Fruit fly (Drosophila melanogaster): ENCODE measurements around the gene Eig71Eh.

Eig71Eh gene

dm6 chr3L:15655910-15656309 is 3.3 kb downstream of the Eig71Eh start, which contains the start of gene Eig71Ee:
Gene Eig71Ee (minus strand): TSS chr3L:15656010.
- no peak for TF ChIP-seq CG33017 (tag; optimal IDR thresholded peaks at IDR 0.05)
- TF ChIP-seq tj (GFP tag; optimal IDR thresholded peaks at IDR 0.05) = no peak
- no peak for TF ChIP-seq ovo (GFP tag; optimal IDR thresholded peaks at IDR 0.05)
- no peak for TF ChIP-seq CG12768 (GFP tag; optimal IDR thresholded peaks at IDR 0.05)
- TF ChIP-seq bab1 (GFP tag; optimal IDR thresholded peaks at IDR 0.05) = no peak
- TF ChIP-seq CG11617 (GFP tag; optimal IDR thresholded peaks at IDR 0.05) = no peak
- TF ChIP-seq CG1620 (GFP tag; optimal IDR thresholded peaks at IDR 0.05) = no peak
- TF ChIP-seq CG5204 (GFP tag; optimal IDR thresholded peaks at IDR 0.05) = no peak
- no peak for TF ChIP-seq cic (GFP tag; optimal IDR thresholded peaks at IDR 0.05)
- no peak for TF ChIP-seq CG14711 (tag; optimal IDR thresholded peaks at IDR 0.05)
- TF ChIP-seq Clk (GFP tag; optimal IDR thresholded peaks at IDR 0.05) = no peak
- TF ChIP-seq toe (GFP tag; optimal IDR thresholded peaks at IDR 0.05) = no peak
- no peak for TF ChIP-seq kay (GFP tag; ENCODE audit: borderline replicate concordance)
- TF ChIP-seq Mnt (GFP tag; optimal IDR thresholded peaks at IDR 0.05) = no peak
- TF ChIP-seq cnc (optimal IDR thresholded peaks at IDR 0.05) = no peak
- TF ChIP-seq CG7101 (tag; optimal IDR thresholded peaks at IDR 0.05) = no peak
- TF ChIP-seq Crg-1 (GFP tag; optimal IDR thresholded peaks at IDR 0.05) = no peak
- TF ChIP-seq Hr96 (GFP tag; optimal IDR thresholded peaks at IDR 0.05) = no peak
- no peak for TF ChIP-seq pad (GFP tag; optimal IDR thresholded peaks at IDR 0.05)
- TF ChIP-seq CG7045 (GFP tag; optimal IDR thresholded peaks at IDR 0.05) = no peak

dm6 chr3L:15652154-15652553 is 7.1 kb downstream of the Eig71Eh start, which contains the start of the genes Eig71Ec and Eig71Ed:
Gene Eig71Ec (minus strand): TSS chr3L:15652254.
Gene Eig71Ed (plus strand): TSS chr3L:15652537.
- TF ChIP-seq pad (GFP tag; optimal IDR thresholded peaks at IDR 0.05) (no peak), CG7045 (GFP tag; optimal IDR thresholded peaks at IDR 0.05) (no peak), CG7101 (tag; optimal IDR thresholded peaks at IDR 0.05) (no peak), CG11617 (GFP tag; optimal IDR thresholded peaks at IDR 0.05) (no peak), Crg-1 (GFP tag; optimal IDR thresholded peaks at IDR 0.05) (no peak), CG33017 (tag; optimal IDR thresholded peaks at IDR 0.05) (no peak), toe (GFP tag; optimal IDR thresholded peaks at IDR 0.05) (no peak), cnc (optimal IDR thresholded peaks at IDR 0.05) (no peak), CG14711 (tag; optimal IDR thresholded peaks at IDR 0.05) (no peak), Hr96 (GFP tag; optimal IDR thresholded peaks at IDR 0.05) (no peak), cic (GFP tag; optimal IDR thresholded peaks at IDR 0.05) (no peak), bab1 (GFP tag; optimal IDR thresholded peaks at IDR 0.05) (no peak), ovo (GFP tag; optimal IDR thresholded peaks at IDR 0.05) (no peak), kay (GFP tag; ENCODE audit: borderline replicate concordance) (no peak), Mnt (GFP tag; optimal IDR thresholded peaks at IDR 0.05) (no peak), CG5204 (GFP tag; optimal IDR thresholded peaks at IDR 0.05) (no peak), CG12768 (GFP tag; optimal IDR thresholded peaks at IDR 0.05) (no peak), CG1620 (GFP tag; optimal IDR thresholded peaks at IDR 0.05) (no peak), Clk (GFP tag; optimal IDR thresholded peaks at IDR 0.05) (no peak)

dm6 chr3L:15650552-15650951 is 8.7 kb downstream of the Eig71Eh start, which contains the start of gene CG43084:
Gene CG43084 (plus strand): TSS chr3L:15650852.
- TF ChIP-seq Mnt (GFP tag; optimal IDR thresholded peaks at IDR 0.05) = no peak
- TF ChIP-seq CG33017 (tag; optimal IDR thresholded peaks at IDR 0.05) = no peak
- TF ChIP-seq CG5204 (GFP tag; optimal IDR thresholded peaks at IDR 0.05) = no peak
- no peak for TF ChIP-seq CG12768 (GFP tag; optimal IDR thresholded peaks at IDR 0.05)
- no peak for TF ChIP-seq CG11617 (GFP tag; optimal IDR thresholded peaks at IDR 0.05)
- TF ChIP-seq Clk (GFP tag; optimal IDR thresholded peaks at IDR 0.05) = no peak

dm6 chr3L:15649561-15649960 is 9.7 kb downstream of the Eig71Eh start, which contains the start of the genes Eig71Ea and Eig71Eb:
Gene Eig71Ea (minus strand): TSS chr3L:15649661.
Gene Eig71Eb (plus strand): TSS chr3L:15649936.
- no peak for TF ChIP-seq toe (GFP tag; optimal IDR thresholded peaks at IDR 0.05)
- TF ChIP-seq cic (GFP tag; optimal IDR thresholded peaks at IDR 0.05) = no peak
- TF ChIP-seq Hr96 (GFP tag; optimal IDR thresholded peaks at IDR 0.05) = no peak
- TF ChIP-seq cnc (optimal IDR thresholded peaks at IDR 0.05) = no peak
- TF ChIP-seq CG11617 (GFP tag; optimal IDR thresholded peaks at IDR 0.05) = no peak
- TF ChIP-seq CG7045 (GFP tag; optimal IDR thresholded peaks at IDR 0.05) = no peak
- no peak for TF ChIP-seq kay (GFP tag; ENCODE audit: borderline replicate concordance)
- TF ChIP-seq CG5204 (GFP tag; optimal IDR thresholded peaks at IDR 0.05) = no peak
- no peak for TF ChIP-seq tj (GFP tag; optimal IDR thresholded peaks at IDR 0.05)

dm6 chr3L:15647712-15648621 is 11.3 kb downstream of the Eig71Eh start, which contains the start of the genes comm3 and CG43083:
Gene comm3 (minus strand): TSS chr3L:15647762.
Gene CG43083 (plus strand): TSS chr3L:15648571.
- no peak for TF ChIP-seq cic (GFP tag; optimal IDR thresholded peaks at IDR 0.05)
- TF ChIP-seq toe (GFP tag; optimal IDR thresholded peaks at IDR 0.05) = no peak
- TF ChIP-seq Mnt (GFP tag; optimal IDR thresholded peaks at IDR 0.05) = no peak

dm6 chr3L:15646182-15646581 is 13.1 kb downstream of the Eig71Eh start:
- TF ChIP-seq CG7045 (GFP tag; optimal IDR thresholded peaks at IDR 0.05) (no peak), CG1620 (GFP tag; optimal IDR thresholded peaks at IDR 0.05) (no peak), CG7101 (tag; optimal IDR thresholded peaks at IDR 0.05) (no peak), cic (GFP tag; optimal IDR thresholded peaks at IDR 0.05) (no peak), CG12768 (GFP tag; optimal IDR thresholded peaks at IDR 0.05) (no peak), CG33017 (tag; optimal IDR thresholded peaks at IDR 0.05) (no peak), cnc (optimal IDR thresholded peaks at IDR 0.05) (no peak), Clk (GFP tag; optimal IDR thresholded peaks at IDR 0.05) (no peak)
